Worm (Caenorhabditis elegans): Measurements from ENCODE around the gene gldi-3.

Gene gldi-3

ce11 chrII:9283668-9284357 is 3.9 kb upstream of the gldi-3 start (continued):
- TF ChIP-seq bed-2 (GFP tag; IDR thresholded peaks at IDR 0.05) (no peak), attf-5 (GFP tag; optimal IDR thresholded peaks at IDR 0.05) (peak; percentile 54), mxl-1 (tag; optimal IDR thresholded peaks at IDR 0.05) (no peak), madf-10 (tag; optimal IDR thresholded peaks at IDR 0.05) (peak; percentile 30), Y95B8A.8 (GFP tag; IDR thresholded peaks at IDR 0.05) (0 out of 2 replicates have a peak, but pooled peaks have one; percentile 43), C17E4.6 (GFP tag; IDR thresholded peaks at IDR 0.05) (no peak), let-607 (tag; optimal IDR thresholded peaks at IDR 0.05) (peak in 1 of 2 experiments; percentile 73), tlf-1 (GFP tag; optimal IDR thresholded peaks at IDR 0.05) (peak; percentile 41), hlh-26 (GFP tag; conservative IDR thresholded peaks at IDR 0.05) (no peak), F57A8.1 (GFP tag; optimal IDR thresholded peaks at IDR 0.05) (no peak), Y53G8AR.9 (GFP tag; conservative IDR thresholded peaks at IDR 0.05) (peak; percentile 21; the same call in 1 of the 2 replicates), sea-2 (GFP tag; IDR thresholded peaks at IDR 0.05) (no peak), die-1 (tag; optimal IDR thresholded peaks at IDR 0.05) (no peak), T07F8.4 (tag; optimal IDR thresholded peaks at IDR 0.05) (no peak), F10E7.11 (tag; optimal IDR thresholded peaks at IDR 0.05) (no peak), repo-1 (tag; optimal IDR thresholded peaks at IDR 0.05) (peak; percentile 1), ztf-26 (tag; optimal IDR thresholded peaks at IDR 0.05) (no peak), xnd-1 (tag; optimal IDR thresholded peaks at IDR 0.05) (no peak), ceh-91 (GFP tag; IDR thresholded peaks at IDR 0.05) (no peak), hrde-1 (tag; optimal IDR thresholded peaks at IDR 0.05; ENCODE audit: borderline replicate concordance) (no peak), unc-62 (GFP tag; optimal IDR thresholded peaks at IDR 0.05) (peak; percentile 86), mes-4 (tag; optimal IDR thresholded peaks at IDR 0.05) (no peak), atf-7 (tag; optimal IDR thresholded peaks at IDR 0.05) (peak; percentile 79), ceh-100 (GFP tag; IDR thresholded peaks at IDR 0.05) (no peak), B0336.3 (GFP tag; IDR thresholded peaks at IDR 0.05) (peak; percentile 73; the same call in 1 of the 2 replicates), B0261.1 (tag; optimal IDR thresholded peaks at IDR 0.05) (no peak), lsy-27 (tag; optimal IDR thresholded peaks at IDR 0.05; ENCODE audit: borderline replicate concordance, insufficient read depth) (no peak), nfya-1 (tag; optimal IDR thresholded peaks at IDR 0.05; ENCODE audit: borderline replicate concordance, insufficient read depth) (no peak), F52B5.7 (tag; optimal IDR thresholded peaks at IDR 0.05) (no peak), ceh-27 (GFP tag; optimal IDR thresholded peaks at IDR 0.05) (peak; percentile 8), dox-1 (GFP tag; IDR thresholded peaks at IDR 0.05) (0 out of 2 replicates have a peak, but pooled peaks have one; percentile 33), bed-1 (GFP tag; IDR thresholded peaks at IDR 0.05) (no peak), lsl-1 (GFP tag; optimal IDR thresholded peaks at IDR 0.05) (no peak), F33H1.4 (GFP tag; IDR thresholded peaks at IDR 0.05) (no peak), egl-18 (GFP tag; IDR thresholded peaks at IDR 0.05) (no peak), snpc-1.1 (tag; optimal IDR thresholded peaks at IDR 0.05; ENCODE audit: insufficient read depth) (no peak), nhr-179 (tag; optimal IDR thresholded peaks at IDR 0.05) (no peak), D2030.7 (GFP tag; IDR thresholded peaks at IDR 0.05) (no peak), zim-3 (tag; optimal IDR thresholded peaks at IDR 0.05) (no peak), lag-1 (GFP tag; IDR thresholded peaks at IDR 0.05) (no peak), F22D6.2 (tag; optimal IDR thresholded peaks at IDR 0.05) (peak; percentile 36), chd-7 (tag; optimal IDR thresholded peaks at IDR 0.05) (peak; percentile 60), lin-54 (GFP tag; optimal IDR thresholded peaks at IDR 0.05) (peak; percentile 44), nhr-90 (tag; optimal IDR thresholded peaks at IDR 0.05) (peak; percentile 40), hmg-20 (GFP tag; IDR thresholded peaks at IDR 0.05) (no peak), pbrm-1 (GFP tag; IDR thresholded peaks at IDR 0.05) (peak; percentile 45; the same call in 1 of the 2 replicates), aptf-2 (GFP tag; conservative IDR thresholded peaks at IDR 0.05) (no peak)
